Fruit fly (Drosophila melanogaster) whole organism, embryonic: ENCODE results near the gene Chpf.

ENCODE experiments used
- Asciz ChIP-seq: fragments of 200-800 bp; sonication (Bioruptor generic); optimal IDR thresholded peaks from 2 replicates; lab custom pipeline; 2017; ENCODE audit warnings: missing biosample characterization, mild to moderate bottlenecking, missing genetic modification characterization, missing genetic modification reagents
- Awh ChIP-seq: fragments of 200-800 bp; sonication (Bioruptor generic); IDR thresholded peaks from 2 replicates; pipeline ENCODE4, ENCODE4 v1.3.6; 2022; ENCODE audit warnings: missing biosample characterization, missing genetic modification characterization
- Blimp-1 ChIP-seq: fragments of 200-800 bp; sonication (Bioruptor generic); optimal IDR thresholded peaks from 3 replicates; lab custom pipeline; 2018; ENCODE audit warnings: missing biosample characterization, missing genetic modification characterization, mild to moderate bottlenecking, moderate library complexity, missing genetic modification reagents
- CG10274 ChIP-seq: fragments of 200-800 bp; sonication (Bioruptor generic); optimal IDR thresholded peaks from 3 replicates; lab custom pipeline; 2017; ENCODE audit warnings: missing biosample characterization, mild to moderate bottlenecking, missing genetic modification characterization
- CG10979 ChIP-seq: fragments of 200-800 bp; sonication (Bioruptor generic); optimal IDR thresholded peaks from 2 replicates; lab custom pipeline; 2018; ENCODE audit warnings: missing biosample characterization, mild to moderate bottlenecking, missing genetic modification characterization, moderate library complexity
- CG11456 ChIP-seq: fragments of 200-800 bp; sonication (Bioruptor generic); IDR thresholded peaks from 3 replicates; pipeline ENCODE4 v1.3.6; 2022; ENCODE audit warnings: missing biosample characterization, missing genetic modification characterization
- CG12219 ChIP-seq: fragments of 200-800 bp; sonication (Bioruptor generic); optimal IDR thresholded peaks from 3 replicates; lab custom pipeline; 2018; ENCODE audit warnings: missing biosample characterization, mild to moderate bottlenecking, missing genetic modification characterization
- CG12391 ChIP-seq: fragments of 200-800 bp; sonication (Bioruptor generic); optimal IDR thresholded peaks from 3 replicates; lab custom pipeline; 2018; ENCODE audit warnings: missing biosample characterization, mild to moderate bottlenecking, missing genetic modification characterization, moderate library complexity
- CG17359 ChIP-seq: fragments of 200-800 bp; sonication (Bioruptor generic); optimal IDR thresholded peaks from 3 replicates; lab custom pipeline; 2018; ENCODE audit warnings: missing biosample characterization, mild to moderate bottlenecking, missing genetic modification characterization, moderate library complexity
- CG2875 ChIP-seq: fragments of 200-800 bp; sonication (Bioruptor generic); optimal IDR thresholded peaks from 2 replicates; lab custom pipeline; 2017; ENCODE audit warnings: missing biosample characterization, mild to moderate bottlenecking, missing genetic modification characterization, missing genetic modification reagents
- CG5245 ChIP-seq: fragments of 200-800 bp; sonication (Bioruptor generic); optimal IDR thresholded peaks from 3 replicates; lab custom pipeline; 2016; ENCODE audit warnings: missing biosample characterization, missing genetic modification characterization
- CG5953 ChIP-seq: fragments of 200-800 bp; sonication (Bioruptor generic); IDR thresholded peaks from 2 replicates; pipeline ENCODE4 v1.3.6; 2022; ENCODE audit warnings: missing biosample characterization, missing genetic modification characterization
- CG6689 ChIP-seq: fragments of 200-800 bp; sonication (Bioruptor generic); IDR thresholded peaks from 2 replicates; pipeline ENCODE4 v1.3.6; 2022; ENCODE audit warnings: missing biosample characterization, missing genetic modification characterization
- CG6854 ChIP-seq: fragments of 200-800 bp; sonication (Bioruptor generic); optimal IDR thresholded peaks from 3 replicates; lab custom pipeline; 2017; ENCODE audit warnings: missing biosample characterization, mild to moderate bottlenecking, missing genetic modification characterization
- CG7786 ChIP-seq: fragments of 200-800 bp; sonication (Bioruptor generic); optimal IDR thresholded peaks from 2 replicates; lab custom pipeline; 2016; ENCODE audit warnings: missing biosample characterization, missing genetic modification characterization
- CG8359 ChIP-seq: fragments of 200-800 bp; sonication (Bioruptor generic); optimal IDR thresholded peaks from 2 replicates; lab custom pipeline; 2017; ENCODE audit warnings: missing biosample characterization, mild to moderate bottlenecking, missing genetic modification characterization, borderline replicate concordance
- CG8478 ChIP-seq: fragments of >200 bp; optimal IDR thresholded peaks from 2 replicates; lab custom pipeline; 2018
- CG9437 ChIP-seq: fragments of 200-800 bp; sonication (Bioruptor generic); optimal IDR thresholded peaks from 2 replicates; lab custom pipeline; 2018; ENCODE audit warnings: missing biosample characterization, mild to moderate bottlenecking, missing genetic modification characterization
- CG9932 ChIP-seq: fragments of 200-800 bp; sonication (Bioruptor generic); IDR thresholded peaks from 2 replicates; pipeline ENCODE4 v1.3.6; 2022; ENCODE audit warnings: missing biosample characterization, missing genetic modification characterization
- CoRest ChIP-seq: fragments of 200-800 bp; sonication (Bioruptor generic); optimal IDR thresholded peaks from 3 replicates; lab custom pipeline; 2018; ENCODE audit warnings: missing biosample characterization, mild to moderate bottlenecking, missing genetic modification characterization, moderate library complexity
- Doc3 ChIP-seq: fragments of 200-800 bp; sonication (Bioruptor generic); IDR thresholded peaks from 3 replicates; pipeline ENCODE4 v1.3.6; 2022; ENCODE audit warnings: missing biosample characterization, missing genetic modification characterization; ENCODE audit not compliant: partially characterized antibody
- Lim3 ChIP-seq: fragments of 200-800 bp; sonication (Bioruptor generic); IDR thresholded peaks from 2 replicates; pipeline ENCODE4 v1.3.6; 2022; ENCODE audit warnings: missing biosample characterization, missing genetic modification characterization
- Mad ChIP-seq: fragments of 200-800 bp; sonication (Bioruptor generic); optimal IDR thresholded peaks from 2 replicates; lab custom pipeline; 2016; ENCODE audit warnings: missing biosample characterization, missing genetic modification characterization
- NK7.1 ChIP-seq: fragments of 200-800 bp; sonication (Bioruptor generic); optimal IDR thresholded peaks from 3 replicates; lab custom pipeline; 2016; ENCODE audit warnings: missing biosample characterization, missing genetic modification characterization
- Ptx1 ChIP-seq: fragments of 200-800 bp; sonication (Bioruptor generic); IDR thresholded peaks from 2 replicates; pipeline ENCODE4 v1.3.6; 2022; ENCODE audit warnings: missing biosample characterization, missing genetic modification characterization
- Rfx ChIP-seq: fragments of 200-800 bp; sonication (Bioruptor generic); IDR thresholded peaks from 2 replicates; pipeline ENCODE4 v1.3.6; 2022; ENCODE audit warnings: missing biosample characterization, missing genetic modification characterization
- ara ChIP-seq: fragments of 200-800 bp; sonication (Bioruptor generic); IDR thresholded peaks from 2 replicates; pipeline ENCODE4 v1.3.6; 2022; ENCODE audit warnings: missing biosample characterization, missing genetic modification characterization
- danr ChIP-seq: fragments of 200-800 bp; sonication (Bioruptor generic); IDR thresholded peaks from 2 replicates; pipeline ENCODE4 v1.3.6; 2022; ENCODE audit warnings: missing biosample characterization, missing genetic modification characterization
- exex ChIP-seq: fragments of 200-800 bp; sonication (Bioruptor generic); optimal IDR thresholded peaks from 4 replicates; lab custom pipeline; 2018; ENCODE audit warnings: missing biosample characterization, mild to moderate bottlenecking, missing genetic modification characterization, moderate library complexity
- eyg ChIP-seq: fragments of 200-800 bp; sonication (Bioruptor generic); optimal IDR thresholded peaks from 3 replicates; lab custom pipeline; 2016; ENCODE audit warnings: missing biosample characterization, missing genetic modification characterization
- ftz-f1 ChIP-seq: fragments of 200-800 bp; sonication (Bioruptor generic); optimal IDR thresholded peaks from 2 replicates; lab custom pipeline; 2016; ENCODE audit warnings: missing biosample characterization, missing genetic modification characterization
- fu2 ChIP-seq: fragments of 200-800 bp; sonication (Bioruptor generic); optimal IDR thresholded peaks from 2 replicates; lab custom pipeline; 2016; ENCODE audit warnings: missing biosample characterization, missing genetic modification characterization
- gro ChIP-seq: fragments of 200-800 bp; sonication (Bioruptor generic); optimal IDR thresholded peaks from 2 replicates; lab custom pipeline; 2016; ENCODE audit warnings: missing biosample characterization, missing genetic modification characterization
- gt ChIP-seq: fragments of 200-800 bp; sonication (Bioruptor generic); IDR thresholded peaks from 2 replicates; pipeline ENCODE4 v1.3.6; 2022; ENCODE audit warnings: missing biosample characterization, missing genetic modification characterization
- ken ChIP-seq: fragments of 200-800 bp; sonication (Bioruptor generic); IDR thresholded peaks from 3 replicates; pipeline ENCODE4 v1.3.6; 2022; ENCODE audit warnings: missing biosample characterization, missing genetic modification characterization
- lbe ChIP-seq: fragments of 200-800 bp; sonication (Bioruptor generic); optimal IDR thresholded peaks from 2 replicates; lab custom pipeline; 2016; ENCODE audit warnings: missing biosample characterization, mild to moderate bottlenecking, missing genetic modification characterization
- lilli ChIP-seq: fragments of 200-800 bp; sonication (Bioruptor generic); optimal IDR thresholded peaks from 3 replicates; lab custom pipeline; 2016; ENCODE audit warnings: missing biosample characterization, missing genetic modification characterization
- luna ChIP-seq: fragments of 200-800 bp; sonication (Bioruptor generic); optimal IDR thresholded peaks from 2 replicates; lab custom pipeline; 2016; ENCODE audit warnings: missing biosample characterization, missing genetic modification characterization
- mirr ChIP-seq: fragments of 200-800 bp; sonication (Bioruptor generic); optimal IDR thresholded peaks from 3 replicates; lab custom pipeline; 2018; ENCODE audit warnings: missing biosample characterization, mild to moderate bottlenecking, missing genetic modification characterization
- nau ChIP-seq: fragments of 200-800 bp; sonication (Bioruptor generic); optimal IDR thresholded peaks from 3 replicates; lab custom pipeline; 2017; ENCODE audit warnings: missing biosample characterization, mild to moderate bottlenecking, missing genetic modification characterization, missing genetic modification reagents
- nerfin-2 ChIP-seq: fragments of 200-800 bp; sonication (Bioruptor generic); IDR thresholded peaks from 2 replicates; pipeline ENCODE4 v1.3.6; 2022; ENCODE audit warnings: missing biosample characterization, missing genetic modification characterization; ENCODE audit not compliant: partially characterized antibody
- otp ChIP-seq: fragments of 200-800 bp; sonication (Bioruptor generic); IDR thresholded peaks from 3 replicates; pipeline ENCODE4, ENCODE4 v1.3.6; 2022; ENCODE audit warnings: missing biosample characterization, missing genetic modification characterization
- p53 ChIP-seq: fragments of 200-800 bp; sonication (Bioruptor generic); optimal IDR thresholded peaks from 2 replicates; lab custom pipeline; 2016; ENCODE audit warnings: missing biosample characterization, missing genetic modification characterization
- run ChIP-seq: fragments of 200-800 bp; sonication (Bioruptor generic); optimal IDR thresholded peaks from 3 replicates; lab custom pipeline; 2018; ENCODE audit warnings: missing biosample characterization, mild to moderate bottlenecking, missing genetic modification characterization
- schlank ChIP-seq: fragments of 200-800 bp; sonication (Bioruptor generic); optimal IDR thresholded peaks from 2 replicates; lab custom pipeline; 2018; ENCODE audit warnings: missing biosample characterization, mild to moderate bottlenecking, missing genetic modification characterization
- stwl ChIP-seq: fragments of 200-800 bp; sonication (Bioruptor generic); optimal IDR thresholded peaks from 3 replicates; lab custom pipeline; 2018; ENCODE audit warnings: missing biosample characterization, mild to moderate bottlenecking, missing genetic modification characterization, moderate library complexity
- tap ChIP-seq: fragments of 200-800 bp; optimal IDR thresholded peaks from 3 replicates; lab custom pipeline; 2019; ENCODE audit warnings: missing biosample characterization, mild to moderate bottlenecking, missing genetic modification characterization, moderate library complexity
- toy ChIP-seq: fragments of 200-800 bp; sonication (Bioruptor generic); IDR thresholded peaks from 2 replicates; pipeline ENCODE4 v1.3.6; 2022; ENCODE audit warnings: missing biosample characterization, missing genetic modification characterization
- vvl ChIP-seq: fragments of 200-800 bp; sonication (Bioruptor generic); IDR thresholded peaks from 2 replicates; pipeline ENCODE4 v1.3.6; 2022; ENCODE audit warnings: missing biosample characterization, missing genetic modification characterization
- zen2 ChIP-seq: fragments of 200-800 bp; sonication (Bioruptor generic); IDR thresholded peaks from 3 replicates; pipeline ENCODE4 v1.3.6; 2022; ENCODE audit warnings: missing biosample characterization, missing genetic modification characterization; ENCODE audit not compliant: partially characterized antibody

The Chpf gene

DNA sequence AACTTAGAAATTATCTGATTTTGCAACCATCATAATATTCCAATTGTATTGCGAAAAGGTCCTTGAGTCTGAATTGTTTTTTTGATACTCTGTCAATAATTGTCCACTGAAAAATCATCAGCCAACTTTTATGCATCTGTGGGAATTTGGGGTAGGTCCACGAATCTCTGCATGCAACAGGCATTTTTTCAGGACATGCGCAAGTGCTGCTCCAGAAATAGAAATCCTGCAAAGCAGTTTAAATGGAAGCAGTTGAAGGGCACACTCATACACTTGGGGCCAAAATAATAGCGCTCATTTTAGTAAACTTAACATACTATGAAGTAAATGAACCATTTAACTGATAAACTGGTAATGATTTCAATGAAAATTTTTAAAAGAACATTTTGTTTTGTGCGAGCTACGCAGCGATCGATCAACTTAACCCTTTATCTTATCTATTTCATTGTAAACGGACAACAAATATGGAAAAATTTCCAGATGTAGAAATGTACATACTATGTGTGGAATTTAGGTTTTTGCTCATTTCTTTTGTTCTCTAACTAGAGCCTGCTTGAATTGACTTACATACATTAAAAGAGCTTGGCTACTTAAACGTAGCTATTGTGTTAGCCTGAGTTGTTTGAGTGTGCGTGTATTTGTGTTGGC, 18.0 kb upstream of the Chpf start (continued):
- TF ChIP-seq CG12391 (peak; percentile 74), NK7.1 (peak; percentile 60), luna (no peak), ftz-f1 (no peak), tap (tag; lab: Kevin White, UChicago) (no peak), CG6854 (GFP tag; lab: Kevin White, UChicago) (peak; percentile 64), ara (GFP tag; lab: Robert Waterston, UW) (peak; percentile 71), exex (tag; lab: Kevin White, UChicago) (peak; percentile 57), toy (GFP tag; lab: Robert Waterston, UW) (no peak), CoRest (tag; lab: Kevin White, UChicago) (peak; percentile 85), CG8478 (lab: Kevin White, UChicago) (no peak), schlank (tag; lab: Kevin White, UChicago) (peak; percentile 56), fu2 (GFP tag; lab: Kevin White, UChicago) (peak; percentile 45), CG5953 (GFP tag; lab: Robert Waterston, UW) (no peak), Asciz (GFP tag; lab: Kevin White, UChicago) (peak; percentile 48), CG8359 (peak; percentile 36), Lim3 (GFP tag; lab: Robert Waterston, UW) (no peak), otp (GFP tag; lab: Robert Waterston, UW) (no peak), ken (GFP tag; lab: Robert Waterston, UW) (peak; percentile 66; the same call in 1 of the 3 replicates), nau (GFP tag; lab: Kevin White, UChicago) (peak; percentile 70), mirr (GFP tag; lab: Kevin White, UChicago) (peak; percentile 61), CG5245 (GFP tag; lab: Kevin White, UChicago) (peak; percentile 27), CG6689 (GFP tag; lab: Robert Waterston, UW) (peak; percentile 62), CG17359 (tag; lab: Kevin White, UChicago) (peak; percentile 66), CG10979 (tag; lab: Kevin White, UChicago) (peak; percentile 81), CG7786 (GFP tag; lab: Kevin White, UChicago) (peak; percentile 66), CG11456 (no peak), run (peak; percentile 19), lilli (peak; percentile 70), gro (peak; percentile 45), Doc3 (GFP tag; lab: Robert Waterston, UW) (no peak), danr (peak; percentile 33; the same call in 1 of the 2 replicates), Blimp-1 (GFP tag; lab: Kevin White, UChicago) (peak; percentile 55), lbe (GFP tag; lab: Kevin White, UChicago) (no peak), Rfx (peak; percentile 58), CG2875 (peak; percentile 46), nerfin-2 (GFP tag; lab: Robert Waterston, UW) (no peak), p53 (GFP tag; lab: Kevin White, UChicago) (peak; percentile 15), Awh (GFP tag; lab: Robert Waterston, UW) (no peak), vvl (GFP tag; lab: Robert Waterston, UW) (0 out of 2 replicates have a peak, but pooled peaks have one; percentile 15), CG10274 (GFP tag; lab: Kevin White, UChicago) (peak; percentile 13), zen2 (GFP tag; lab: Robert Waterston, UW) (no peak), stwl (tag; lab: Kevin White, UChicago) (no peak), eyg (GFP tag; lab: Kevin White, UChicago) (peak; percentile 8), Ptx1 (GFP tag; lab: Robert Waterston, UW) (peak; percentile 56), CG12219 (peak; percentile 78), CG9932 (GFP tag; lab: Robert Waterston, UW) (peak; percentile 55), CG9437 (GFP tag; lab: Kevin White, UChicago) (peak; percentile 69), Mad (GFP tag; lab: Kevin White, UChicago) (peak; percentile 53), gt (no peak)
